Worm (Caenorhabditis elegans): ENCODE results near the gene F47B7.4.
A peak's percentile ranks its signal among the peaks of the same experiment; 100 is the strongest.

Gene F47B7.4

DNA sequence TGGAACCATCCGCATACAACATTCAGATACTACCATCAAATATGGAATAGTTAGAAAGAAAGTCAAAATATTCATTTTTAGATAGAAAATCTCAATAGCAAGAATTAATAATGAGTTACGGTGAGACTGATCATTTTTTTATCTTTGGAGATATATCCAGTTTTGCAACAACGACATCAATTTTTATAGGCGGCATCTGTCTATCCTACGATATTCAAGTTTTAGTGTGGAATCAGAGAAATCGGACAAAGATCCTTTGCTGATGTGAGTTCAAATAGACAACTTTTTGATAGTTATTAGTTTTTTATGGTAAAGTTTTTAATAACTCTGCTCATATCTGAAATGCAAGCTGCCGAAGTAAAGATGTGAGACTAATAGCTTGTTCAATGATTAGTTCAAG is at the start of gene F47B7.4:
TSS of gene F47B7.4 (minus strand) at position 101 of the 400 bp plus-strand sequence.
- TF ChIP-seq ceh-13 (GFP tag; optimal IDR thresholded peaks at IDR 0.05) (no peak), ama-1 (optimal IDR thresholded peaks at IDR 0.05) (no peak), aly-1 (tag; optimal IDR thresholded peaks at IDR 0.05) (no peak), ceh-36 (tag; optimal IDR thresholded peaks at IDR 0.05) (no peak), hmg-4 (GFP tag; optimal IDR thresholded peaks at IDR 0.05) (no peak), scrt-1 (GFP tag; IDR thresholded peaks at IDR 0.05) (no peak), tbx-37 (GFP tag; conservative IDR thresholded peaks at IDR 0.05) (no peak)

DNA sequence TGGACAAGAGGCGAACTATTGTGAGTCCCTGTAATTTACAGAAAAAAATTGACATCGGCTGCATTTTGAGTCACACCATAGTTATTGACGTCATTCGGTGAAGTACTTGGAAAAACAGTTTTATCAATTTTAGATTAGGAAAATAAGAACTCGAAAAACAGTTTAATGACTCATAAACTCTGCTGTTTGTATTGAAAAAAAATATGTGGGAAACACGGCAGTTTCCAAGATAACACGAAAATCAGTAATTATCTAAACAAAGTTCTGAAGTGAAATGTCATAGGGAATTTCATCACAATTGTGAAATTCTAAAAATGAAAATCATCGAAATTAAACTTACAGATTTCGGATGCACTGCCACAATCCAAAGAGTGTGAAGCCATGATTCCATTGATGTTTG is 48.4 kb upstream of the F47B7.4 start:
- TF ChIP-seq ama-1 (optimal IDR thresholded peaks at IDR 0.05) (no peak), F13C5.2 (tag; optimal IDR thresholded peaks at IDR 0.05) (no peak), ets-7 (tag; optimal IDR thresholded peaks at IDR 0.05) (no peak), tbx-11 (GFP tag; IDR thresholded peaks at IDR 0.05) (no peak), scrt-1 (GFP tag; IDR thresholded peaks at IDR 0.05) (no peak), ceh-36 (tag; optimal IDR thresholded peaks at IDR 0.05) (no peak), hmg-4 (GFP tag; optimal IDR thresholded peaks at IDR 0.05) (no peak), pes-1 (GFP tag; IDR thresholded peaks at IDR 0.05) (no peak), aly-1 (tag; optimal IDR thresholded peaks at IDR 0.05) (no peak), sea-1 (GFP tag; conservative IDR thresholded peaks at IDR 0.05) (no peak), ceh-13 (GFP tag; optimal IDR thresholded peaks at IDR 0.05) (no peak), hmbx-1 (tag; optimal IDR thresholded peaks at IDR 0.05) (no peak), hnd-1 (tag; optimal IDR thresholded peaks at IDR 0.05) (no peak), tra-4 (tag; optimal IDR thresholded peaks at IDR 0.05) (no peak), B0310.2 (tag; optimal IDR thresholded peaks at IDR 0.05) (no peak), flt-1 (GFP tag; IDR thresholded peaks at IDR 0.05) (no peak), tbx-37 (GFP tag; conservative IDR thresholded peaks at IDR 0.05) (no peak)

DNA sequence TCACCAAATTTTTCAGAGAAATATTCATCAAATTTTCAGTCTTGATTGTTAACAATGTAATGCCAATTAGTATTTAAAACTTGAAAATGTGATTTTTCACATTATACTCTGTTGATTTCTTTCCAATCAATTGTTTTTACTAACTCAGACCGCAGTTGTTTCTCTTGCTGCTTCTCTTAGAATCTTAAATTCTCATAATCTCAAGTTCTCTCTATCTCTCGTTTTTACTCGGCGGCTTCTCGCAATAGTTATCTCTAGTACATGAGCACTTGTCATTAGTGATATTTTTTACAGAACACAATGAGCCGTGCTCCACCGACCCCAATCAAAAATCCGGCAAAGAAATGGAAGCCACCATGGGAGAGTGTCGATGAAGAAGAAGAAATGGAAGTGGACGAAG is 40.7 kb upstream of the F47B7.4 start, which contains the start of gene F35A5.1:
TSS of gene F35A5.1 (plus strand) at position 301 of the 400 bp plus-strand sequence.
- TF ChIP-seq tbx-11 (GFP tag; IDR thresholded peaks at IDR 0.05) (no peak), aly-1 (tag; optimal IDR thresholded peaks at IDR 0.05) (no peak), hnd-1 (tag; optimal IDR thresholded peaks at IDR 0.05) (no peak), hmg-4 (GFP tag; optimal IDR thresholded peaks at IDR 0.05) (no peak), tbx-37 (GFP tag; conservative IDR thresholded peaks at IDR 0.05) (no peak), F13C5.2 (tag; optimal IDR thresholded peaks at IDR 0.05) (no peak), sea-1 (GFP tag; conservative IDR thresholded peaks at IDR 0.05) (no peak)

DNA sequence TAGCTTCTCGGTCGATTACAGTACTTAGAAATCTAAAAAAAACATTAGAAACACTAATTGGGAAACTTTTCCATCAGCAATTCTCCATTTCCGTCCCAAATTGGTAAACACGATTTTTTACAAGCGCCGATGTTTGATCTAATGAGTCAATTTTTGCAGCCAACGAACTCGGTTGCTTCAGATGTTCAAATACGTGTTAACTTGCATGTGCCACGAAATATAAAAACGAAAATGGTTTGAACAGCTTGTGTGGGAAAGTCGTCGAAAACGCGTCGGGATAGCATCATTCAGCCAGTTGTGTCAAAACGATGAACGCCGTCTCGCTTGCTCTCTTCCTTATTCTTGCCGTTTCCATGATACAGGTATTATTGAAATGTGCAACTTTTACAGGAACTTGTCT is 38.4 kb upstream of the F47B7.4 start, which contains the start of gene F35A5.2:
TSS of gene F35A5.2 (plus strand) at position 301 of the 400 bp plus-strand sequence.
- TF ChIP-seq hnd-1 (tag; optimal IDR thresholded peaks at IDR 0.05) (no peak), tbx-37 (GFP tag; conservative IDR thresholded peaks at IDR 0.05) (no peak), hmg-4 (GFP tag; optimal IDR thresholded peaks at IDR 0.05) (no peak), B0310.2 (tag; optimal IDR thresholded peaks at IDR 0.05) (no peak), scrt-1 (GFP tag; IDR thresholded peaks at IDR 0.05) (no peak), ama-1 (optimal IDR thresholded peaks at IDR 0.05) (no peak), ets-7 (tag; optimal IDR thresholded peaks at IDR 0.05) (no peak), tra-4 (tag; optimal IDR thresholded peaks at IDR 0.05) (no peak), aly-1 (tag; optimal IDR thresholded peaks at IDR 0.05) (no peak), hmbx-1 (tag; optimal IDR thresholded peaks at IDR 0.05) (no peak), flt-1 (GFP tag; IDR thresholded peaks at IDR 0.05) (no peak), sea-1 (GFP tag; conservative IDR thresholded peaks at IDR 0.05) (no peak), ceh-36 (tag; optimal IDR thresholded peaks at IDR 0.05) (no peak), F13C5.2 (tag; optimal IDR thresholded peaks at IDR 0.05) (no peak), pes-1 (GFP tag; IDR thresholded peaks at IDR 0.05) (no peak), ceh-13 (GFP tag; optimal IDR thresholded peaks at IDR 0.05) (no peak), tbx-11 (GFP tag; IDR thresholded peaks at IDR 0.05) (no peak)

DNA sequence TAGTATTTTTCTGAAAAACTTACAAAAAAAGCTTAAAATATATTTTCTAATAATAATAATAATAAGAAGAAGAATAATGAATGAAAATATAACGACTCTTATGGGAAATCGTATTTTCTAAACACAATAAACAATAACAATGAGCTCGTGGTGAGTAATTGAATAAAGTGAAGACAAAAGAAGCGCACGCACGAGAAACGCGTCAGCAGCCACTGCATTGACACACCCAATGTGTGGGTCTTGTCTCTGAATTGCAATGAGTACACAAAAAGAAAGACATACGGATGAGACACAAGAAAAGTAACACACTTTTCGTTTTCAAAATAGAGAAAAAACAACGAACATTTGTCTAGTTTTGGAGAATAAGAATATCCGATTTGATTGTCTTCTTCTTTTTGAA is 36.9 kb upstream of the F47B7.4 start, which contains the start of gene F35A5.8:
TSS of gene F35A5.8 (minus strand) at position 151 of the 400 bp plus-strand sequence.
- TF ChIP-seq hmbx-1 (tag; optimal IDR thresholded peaks at IDR 0.05) (no peak), scrt-1 (GFP tag; IDR thresholded peaks at IDR 0.05) (no peak), tra-4 (tag; optimal IDR thresholded peaks at IDR 0.05) (no peak), tbx-37 (GFP tag; conservative IDR thresholded peaks at IDR 0.05) (0 out of 2 replicates have a peak, but pooled peaks have one; percentile 16), B0310.2 (tag; optimal IDR thresholded peaks at IDR 0.05) (no peak), hnd-1 (tag; optimal IDR thresholded peaks at IDR 0.05) (no peak), F13C5.2 (tag; optimal IDR thresholded peaks at IDR 0.05) (peak; percentile 65), ceh-13 (GFP tag; optimal IDR thresholded peaks at IDR 0.05) (no peak), ama-1 (optimal IDR thresholded peaks at IDR 0.05) (no peak), aly-1 (tag; optimal IDR thresholded peaks at IDR 0.05) (no peak), ets-7 (tag; optimal IDR thresholded peaks at IDR 0.05) (no peak), tbx-11 (GFP tag; IDR thresholded peaks at IDR 0.05) (peak; percentile 62; the same call in 1 of the 2 replicates), sea-1 (GFP tag; conservative IDR thresholded peaks at IDR 0.05) (no peak)

DNA sequence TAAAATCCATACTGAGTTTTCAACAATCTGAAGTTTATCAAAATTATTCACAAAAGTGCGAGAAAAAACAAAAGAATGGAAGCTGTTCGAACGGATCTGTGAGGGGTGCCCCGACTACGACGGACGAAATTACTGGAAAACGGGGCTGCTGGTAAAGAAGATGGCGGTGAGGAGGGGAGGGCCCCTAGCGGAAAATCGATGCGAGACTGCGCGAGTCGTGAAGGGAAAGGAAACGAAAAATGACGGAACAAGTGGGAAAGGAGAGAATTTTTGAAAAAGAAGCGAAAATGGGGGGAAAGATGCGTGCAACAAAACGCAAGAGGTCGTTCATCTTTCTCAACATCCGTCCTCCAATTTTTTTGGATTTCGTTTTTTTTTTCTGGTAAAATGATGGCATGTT is 36.3 kb upstream of the F47B7.4 start:
- TF ChIP-seq tbx-37 (GFP tag; conservative IDR thresholded peaks at IDR 0.05) (no peak), scrt-1 (GFP tag; IDR thresholded peaks at IDR 0.05) (no peak), hmbx-1 (tag; optimal IDR thresholded peaks at IDR 0.05) (no peak), ceh-36 (tag; optimal IDR thresholded peaks at IDR 0.05) (no peak), tbx-11 (GFP tag; IDR thresholded peaks at IDR 0.05) (no peak)

DNA sequence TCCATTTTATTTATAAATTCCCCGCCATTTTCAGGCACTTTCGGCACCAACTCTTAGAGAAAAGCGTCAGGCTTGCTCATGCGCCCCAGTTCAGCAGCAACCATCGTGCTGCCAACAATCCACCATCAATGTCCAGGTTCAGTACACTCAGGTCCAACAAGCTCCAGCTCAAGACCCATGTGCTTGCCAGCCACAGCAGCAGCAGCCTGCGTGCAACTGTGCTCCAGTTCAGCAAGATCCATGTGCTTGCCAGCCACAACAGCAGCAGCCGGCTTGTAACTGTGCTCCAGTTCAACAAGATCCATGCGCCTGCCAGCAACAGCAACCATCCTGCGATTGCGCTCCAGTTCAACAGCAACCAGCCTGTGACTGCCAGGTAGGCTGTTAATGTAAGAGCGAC is 31.8 kb upstream of the F47B7.4 start:
- TF ChIP-seq B0310.2 (tag; optimal IDR thresholded peaks at IDR 0.05), result no peak
- TF ChIP-seq flt-1 (GFP tag; IDR thresholded peaks at IDR 0.05), result no peak
- no peak for TF ChIP-seq ceh-13 (GFP tag; optimal IDR thresholded peaks at IDR 0.05)

DNA sequence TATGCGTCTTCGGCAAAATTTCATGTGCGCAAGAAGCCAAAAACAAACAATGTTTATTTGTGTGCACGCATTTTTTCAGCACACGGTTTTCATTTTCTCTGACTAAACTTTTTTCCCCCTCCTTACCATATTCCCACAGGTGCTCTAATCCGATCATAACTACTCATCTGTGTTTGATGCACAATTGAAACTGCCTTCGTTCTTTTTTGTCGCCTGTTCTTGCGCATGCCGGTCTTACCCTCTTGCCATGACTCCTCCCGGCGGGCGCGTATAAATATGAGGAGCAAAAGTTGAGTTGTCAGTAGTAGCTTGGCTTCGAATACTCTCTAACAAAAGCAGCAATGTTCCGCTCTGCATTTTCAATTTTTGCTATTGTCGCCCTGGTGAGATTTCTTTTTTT is 31.4 kb upstream of the F47B7.4 start, which contains the start of gene abu-10:
TSS of gene abu-10 (plus strand) at position 301 of the 400 bp plus-strand sequence.
- TF ChIP-seq hnd-1 (tag; optimal IDR thresholded peaks at IDR 0.05), result no peak
- no peak for TF ChIP-seq F13C5.2 (tag; optimal IDR thresholded peaks at IDR 0.05)
- TF ChIP-seq ceh-36 (tag; optimal IDR thresholded peaks at IDR 0.05), result no peak
- TF ChIP-seq hmbx-1 (tag; optimal IDR thresholded peaks at IDR 0.05), result no peak
- no peak for TF ChIP-seq ceh-13 (GFP tag; optimal IDR thresholded peaks at IDR 0.05)
- no peak for TF ChIP-seq tbx-37 (GFP tag; conservative IDR thresholded peaks at IDR 0.05)
- TF ChIP-seq tbx-11 (GFP tag; IDR thresholded peaks at IDR 0.05), result no peak
- TF ChIP-seq aly-1 (tag; optimal IDR thresholded peaks at IDR 0.05), result no peak
- no peak for TF ChIP-seq scrt-1 (GFP tag; IDR thresholded peaks at IDR 0.05)
- TF ChIP-seq hmg-4 (GFP tag; optimal IDR thresholded peaks at IDR 0.05), result no peak
- no peak for TF ChIP-seq pes-1 (GFP tag; IDR thresholded peaks at IDR 0.05)
- no peak for TF ChIP-seq tra-4 (tag; optimal IDR thresholded peaks at IDR 0.05)
- TF ChIP-seq sea-1 (GFP tag; conservative IDR thresholded peaks at IDR 0.05), result no peak
- no peak for TF ChIP-seq flt-1 (GFP tag; IDR thresholded peaks at IDR 0.05)
- TF ChIP-seq B0310.2 (tag; optimal IDR thresholded peaks at IDR 0.05), result no peak
- no peak for TF ChIP-seq ets-7 (tag; optimal IDR thresholded peaks at IDR 0.05)
- TF ChIP-seq ama-1 (optimal IDR thresholded peaks at IDR 0.05), result no peak

Measured in whole organism, early embryonic.